Comparison of ENCODE assay signal across 5 fruit fly cellular contexts in the genomic region with DNA sequence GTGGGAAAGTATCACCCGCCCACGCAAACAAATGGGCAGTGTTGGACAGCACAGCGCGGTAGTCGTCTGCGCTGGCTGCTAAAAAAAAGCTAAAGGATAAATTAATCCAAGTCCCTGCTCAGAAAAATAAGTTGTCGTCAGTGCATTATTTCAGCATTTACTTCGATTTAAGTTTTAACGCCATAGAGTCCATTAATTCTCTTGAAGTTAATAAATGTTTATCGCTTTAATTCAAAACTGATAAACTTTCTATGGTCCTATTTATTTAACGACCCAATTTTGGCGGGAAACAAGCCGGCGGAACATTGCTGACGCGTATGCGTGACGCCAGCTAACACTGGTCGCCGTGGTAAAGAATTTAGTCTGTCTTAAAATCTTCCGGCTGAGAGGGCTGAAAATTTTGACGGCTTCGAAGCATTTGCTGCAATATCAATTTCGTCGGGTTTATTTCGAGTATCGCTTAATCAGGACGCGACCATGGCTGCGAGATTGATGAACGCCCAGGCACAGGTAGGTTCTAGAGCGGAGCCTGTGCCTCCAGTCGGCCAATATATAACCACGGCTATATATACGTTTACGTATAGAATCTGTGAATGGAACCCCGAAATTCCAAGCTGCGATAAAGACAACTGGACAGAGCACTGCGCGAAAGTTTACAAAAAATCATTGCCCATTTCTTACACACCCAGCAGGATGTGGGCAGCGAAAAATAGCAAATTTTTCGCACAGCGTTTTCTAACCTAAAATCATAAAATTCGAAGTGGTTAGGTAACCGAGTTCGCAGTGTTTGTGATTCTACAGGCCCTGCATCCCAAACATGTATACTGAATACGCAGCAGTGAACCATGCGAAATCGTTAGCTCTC.
TF ChIP-seq lines count a peak whose summit lies in the region.

Gene mAcon1 (plus strand): TSS at position 276 of the 865 bp plus-strand sequence.
Gene CG43345 (minus strand): TSS at position 287 of the 865 bp plus-strand sequence.
Gene CG43346 (minus strand): TSS at position 287 of the 865 bp plus-strand sequence.

TF ChIP-seq in whole organism, adult, 20 proteins besides CTCF, POLR2A, EP300 and RAD21 (continued from another document):
- TF ChIP-seq CG11617 (GFP tag; optimal IDR thresholded peaks at IDR 0.05; lab: Kevin White, UChicago) (peak; percentile 88), cnc (optimal IDR thresholded peaks at IDR 0.05; lab: Kevin White, UChicago) (no peak), CG12768 (GFP tag; optimal IDR thresholded peaks at IDR 0.05; lab: Kevin White, UChicago) (peak; percentile 94), CG7101 (tag; optimal IDR thresholded peaks at IDR 0.05; lab: Kevin White, UChicago) (peak; percentile 87), Mnt (GFP tag; optimal IDR thresholded peaks at IDR 0.05; lab: Kevin White, UChicago) (peak; percentile 91)

TF ChIP-seq in whole organism, embryonic, 481 proteins besides CTCF, POLR2A, EP300 and RAD21 (continued from another document and continues in another):
- TF ChIP-seq croc (GFP tag; conservative IDR thresholded peaks at IDR 0.05; lab: Robert Waterston, UW) (peak; percentile 64), vfl (GFP tag; optimal IDR thresholded peaks at IDR 0.05; lab: Kevin White, UChicago) (peak; percentile 68), Trl (optimal IDR thresholded peaks at IDR 0.05; lab: Kevin White, UChicago) (no peak), Trl (GFP tag; optimal IDR thresholded peaks at IDR 0.05; lab: Kevin White, UChicago) (peak; percentile 86), Dip3 (GFP tag; optimal IDR thresholded peaks at IDR 0.05; lab: Kevin White, UChicago) (peak; percentile 93), Deaf1 (tag; optimal IDR thresholded peaks at IDR 0.05; lab: Kevin White, UChicago) (no peak), jing (GFP tag; optimal IDR thresholded peaks at IDR 0.05; lab: Kevin White, UChicago) (peak; percentile 52), CG17385 (GFP tag; optimal IDR thresholded peaks at IDR 0.05; lab: Kevin White, UChicago) (peak; percentile 75), jigr1 (GFP tag; IDR thresholded peaks at IDR 0.05; lab: Robert Waterston, UW) (no peak), CG3838 (GFP tag; optimal IDR thresholded peaks at IDR 0.05; lab: Kevin White, UChicago) (peak; percentile 45), CG8924 (tag; optimal IDR thresholded peaks at IDR 0.05; lab: Kevin White, UChicago) (no peak), CG13123 (GFP tag; optimal IDR thresholded peaks at IDR 0.05; lab: Kevin White, UChicago) (peak; percentile 50), pfk (GFP tag; optimal IDR thresholded peaks at IDR 0.05; lab: Kevin White, UChicago) (peak; percentile 6), chif (GFP tag; optimal IDR thresholded peaks at IDR 0.05; lab: Kevin White, UChicago) (peak; percentile 71 to 78), CG32532 (GFP tag; IDR thresholded peaks at IDR 0.05; lab: Robert Waterston, UW) (peak; percentile 54; the same call in 1 of the 2 replicates), CG4707 (GFP tag; optimal IDR thresholded peaks at IDR 0.05; lab: Kevin White, UChicago) (no peak), NC2β (GFP tag; optimal IDR thresholded peaks at IDR 0.05; lab: Kevin White, UChicago) (peak; percentile 80), trh (GFP tag; optimal IDR thresholded peaks at IDR 0.05; lab: Kevin White, UChicago) (peak; percentile 28), CG14860 (GFP tag; IDR thresholded peaks at IDR 0.05; lab: Robert Waterston, UW; ENCODE audit: partially characterized antibody) (no peak), CG2875 (GFP tag; optimal IDR thresholded peaks at IDR 0.05; lab: Kevin White, UChicago) (no peak), eve (GFP tag; optimal IDR thresholded peaks at IDR 0.05; lab: Kevin White, UChicago) (no peak), Stat92E (GFP tag; optimal IDR thresholded peaks at IDR 0.05; lab: Kevin White, UChicago) (no peak), Hr3 (GFP tag; optimal IDR thresholded peaks at IDR 0.05; lab: Kevin White, UChicago) (peak; percentile 76), GATAe (GFP tag; conservative IDR thresholded peaks at IDR 0.05; lab: Robert Waterston, UW) (no peak; the same call in 1 of the 2 replicates), luna (GFP tag; optimal IDR thresholded peaks at IDR 0.05; lab: Kevin White, UChicago) (peak; percentile 76), Dad (GFP tag; optimal IDR thresholded peaks at IDR 0.05; lab: Kevin White, UChicago) (peak; percentile 89), grn (GFP tag; optimal IDR thresholded peaks at IDR 0.05; lab: Kevin White, UChicago) (no peak), Bgb (GFP tag; IDR thresholded peaks at IDR 0.05; lab: Robert Waterston, UW; ENCODE audit: partially characterized antibody) (0 out of 2 replicates have a peak, but pooled peaks have one; percentile 10)

TF ChIP-seq in whole organism, prepupa, 60 proteins besides CTCF, POLR2A, EP300 and RAD21 (continued from another document and continues in another):
- TF ChIP-seq Eip78C (GFP tag; lab: Kevin White, UChicago) (peak; percentile 93), Hr39 (GFP tag; optimal IDR thresholded peaks at IDR 0.05; lab: Kevin White, UChicago) (peak; percentile 83), esn (GFP tag; optimal IDR thresholded peaks at IDR 0.05; lab: Kevin White, UChicago) (peak; percentile 89), CG3032 (tag; optimal IDR thresholded peaks at IDR 0.05; lab: Kevin White, UChicago) (peak; percentile 68), Blimp-1 (GFP tag; optimal IDR thresholded peaks at IDR 0.05; lab: Kevin White, UChicago) (no peak), CG11294 (GFP tag; IDR thresholded peaks at IDR 0.05; lab: Robert Waterston, UW) (peak; percentile 16; the same call in 1 of the 2 replicates), fd59A (GFP tag; optimal IDR thresholded peaks at IDR 0.05; lab: Kevin White, UChicago) (peak; percentile 70), fkh (GFP tag; optimal IDR thresholded peaks at IDR 0.05; lab: Kevin White, UChicago) (peak; percentile 89), CG11762 (GFP tag; optimal IDR thresholded peaks at IDR 0.05; lab: Kevin White, UChicago; ENCODE audit: insufficient read depth) (peak; percentile 69), Smox (GFP tag; optimal IDR thresholded peaks at IDR 0.05; lab: Kevin White, UChicago) (no peak), Eip75B (GFP tag; optimal IDR thresholded peaks at IDR 0.05; lab: Kevin White, UChicago) (peak; percentile 83), CG3919 (GFP tag; optimal IDR thresholded peaks at IDR 0.05; lab: Kevin White, UChicago) (no peak), CG31627 (GFP tag; optimal IDR thresholded peaks at IDR 0.05; lab: Kevin White, UChicago) (peak; percentile 94), CG10631 (GFP tag; optimal IDR thresholded peaks at IDR 0.05; lab: Kevin White, UChicago) (peak; percentile 80), Ets96B (tag; optimal IDR thresholded peaks at IDR 0.05; lab: Kevin White, UChicago) (peak; percentile 66), Sox14 (GFP tag; optimal IDR thresholded peaks at IDR 0.05; lab: Kevin White, UChicago) (peak; percentile 83), Met (GFP tag; optimal IDR thresholded peaks at IDR 0.05; lab: Kevin White, UChicago) (no peak), lz (GFP tag; optimal IDR thresholded peaks at IDR 0.05; lab: Kevin White, UChicago) (peak; percentile 90), pdm3 (GFP tag; optimal IDR thresholded peaks at IDR 0.05; lab: Kevin White, UChicago) (no peak), Lpt (GFP tag; optimal IDR thresholded peaks at IDR 0.05; lab: Kevin White, UChicago) (peak; percentile 56), Hr38 (GFP tag; optimal IDR thresholded peaks at IDR 0.05; lab: Kevin White, UChicago) (no peak), Gug (GFP tag; IDR thresholded peaks at IDR 0.05; lab: Robert Waterston, UW) (peak; percentile 73), CG11902 (GFP tag; optimal IDR thresholded peaks at IDR 0.05; lab: Kevin White, UChicago) (peak; percentile 77), spab (GFP tag; optimal IDR thresholded peaks at IDR 0.05; lab: Kevin White, UChicago) (no peak), CG6792 (GFP tag; optimal IDR thresholded peaks at IDR 0.05; lab: Kevin White, UChicago) (peak; percentile 79), CG8119 (GFP tag; IDR thresholded peaks at IDR 0.05; lab: Robert Waterston, UW) (peak; percentile 65; the same call in 2 of the 3 replicates), CG34406 (GFP tag; optimal IDR thresholded peaks at IDR 0.05; lab: Kevin White, UChicago) (peak; percentile 72), CG7368 (GFP tag; optimal IDR thresholded peaks at IDR 0.05; lab: Kevin White, UChicago) (no peak), Hr4 (GFP tag; optimal IDR thresholded peaks at IDR 0.05; lab: Kevin White, UChicago) (no peak)

TF ChIP-seq in whole organism, pupa, 21 proteins besides CTCF, POLR2A, EP300 and RAD21 (continued from another document):
- TF ChIP-seq CG14655 (GFP tag; optimal IDR thresholded peaks at IDR 0.05; lab: Kevin White, UChicago) (no peak), D1 (tag; optimal IDR thresholded peaks at IDR 0.05; lab: Kevin White, UChicago) (no peak), Pif1A (GFP tag; optimal IDR thresholded peaks at IDR 0.05; lab: Kevin White, UChicago) (no peak), CG13204 (GFP tag; optimal IDR thresholded peaks at IDR 0.05; lab: Kevin White, UChicago) (no peak)

TF ChIP-seq in whole organism, wandering third instar larva, 38 proteins besides CTCF, POLR2A, EP300 and RAD21 (continued from another document):
- TF ChIP-seq CG32264 (GFP tag; optimal IDR thresholded peaks at IDR 0.05; lab: Kevin White, UChicago), result peak; percentile 48
- peak; percentile 85 for TF ChIP-seq Hnf4 (GFP tag; optimal IDR thresholded peaks at IDR 0.05; lab: Kevin White, UChicago)
- TF ChIP-seq dmrt93B (GFP tag; optimal IDR thresholded peaks at IDR 0.05; lab: Kevin White, UChicago), result peak; percentile 82
- TF ChIP-seq GATAd (GFP tag; optimal IDR thresholded peaks at IDR 0.05; lab: Kevin White, UChicago), result peak; percentile 76
- TF ChIP-seq rgr (GFP tag; optimal IDR thresholded peaks at IDR 0.05; lab: Kevin White, UChicago), result peak; percentile 84
- peak; percentile 90 for TF ChIP-seq HLH106 (tag; optimal IDR thresholded peaks at IDR 0.05; lab: Kevin White, UChicago)
- peak; percentile 89 for TF ChIP-seq CG9705 (GFP tag; optimal IDR thresholded peaks at IDR 0.05; lab: Kevin White, UChicago)
- no peak for TF ChIP-seq Dfd (GFP tag; optimal IDR thresholded peaks at IDR 0.05; lab: Kevin White, UChicago)
- TF ChIP-seq N (GFP tag; optimal IDR thresholded peaks at IDR 0.05; lab: Kevin White, UChicago), result no peak
- TF ChIP-seq pan (optimal IDR thresholded peaks at IDR 0.05; lab: Kevin White, UChicago), result no peak
- TF ChIP-seq OdsH (GFP tag; optimal IDR thresholded peaks at IDR 0.05; lab: Kevin White, UChicago), result peak; percentile 86
- TF ChIP-seq Sp1 (GFP tag; optimal IDR thresholded peaks at IDR 0.05; lab: Kevin White, UChicago), result peak; percentile 85
- no peak for TF ChIP-seq Hr78 (GFP tag; optimal IDR thresholded peaks at IDR 0.05; lab: Kevin White, UChicago)
- peak; percentile 91 for TF ChIP-seq br (GFP tag; optimal IDR thresholded peaks at IDR 0.05; lab: Kevin White, UChicago)
- TF ChIP-seq Abd-B (GFP tag; optimal IDR thresholded peaks at IDR 0.05; lab: Kevin White, UChicago), result no peak
- TF ChIP-seq lola (GFP tag; optimal IDR thresholded peaks at IDR 0.05; lab: Kevin White, UChicago), result no peak
- peak; percentile 96 for TF ChIP-seq woc (GFP tag; optimal IDR thresholded peaks at IDR 0.05; lab: Kevin White, UChicago)
- no peak for TF ChIP-seq Vsx2 (GFP tag; optimal IDR thresholded peaks at IDR 0.05; lab: Kevin White, UChicago; ENCODE audit: partially characterized antibody)
- TF ChIP-seq Myc (optimal IDR thresholded peaks at IDR 0.05; lab: Kevin White, UChicago), result peak; percentile 100
- no peak for TF ChIP-seq CrebA (GFP tag; optimal IDR thresholded peaks at IDR 0.05; lab: Kevin White, UChicago; ENCODE audit: borderline replicate concordance)
